Worm (Caenorhabditis elegans) whole organism, young adult: ENCODE results near the gene vha-18.

Experiments
- C17E4.6 ChIP-seq: fragments of 200-800 bp; sonication (Bioruptor generic); IDR thresholded peaks from 2 replicates; pipeline ENCODE4 v1.3.6; 2022; ENCODE audit warnings: missing genetic modification reagents, missing genetic modification characterization, missing compliant biosample characterization
- D2030.7 ChIP-seq: fragments of 200-800 bp; sonication (Bioruptor generic); IDR thresholded peaks from 2 replicates; pipeline ENCODE4 v1.3.6; 2022; ENCODE audit warnings: missing genetic modification reagents, missing genetic modification characterization, missing compliant biosample characterization
- F33H1.4 ChIP-seq: fragments of 200-800 bp; sonication (Bioruptor generic); IDR thresholded peaks from 2 replicates; pipeline ENCODE4 v1.3.6; 2022; ENCODE audit warnings: missing genetic modification reagents, missing genetic modification characterization, missing compliant biosample characterization
- F39B2.1 ChIP-seq: fragments of 200-800 bp; sonication (Bioruptor generic); IDR thresholded peaks from 2 replicates; pipeline ENCODE4 v1.3.6; 2022; ENCODE audit warnings: missing genetic modification reagents, missing genetic modification characterization, missing compliant biosample characterization
- F49E8.2 ChIP-seq: sonication (generic microtip); optimal IDR thresholded peaks from 3 replicates; lab custom pipeline; 2017; ENCODE audit warnings: missing genetic modification characterization, mild to moderate bottlenecking, missing compliant biosample characterization, antibody characterized with exemption, moderate library complexity; ENCODE audit not compliant: insufficient read depth
- F55B11.4 ChIP-seq: sonication (generic microtip); optimal IDR thresholded peaks from 2 replicates; lab custom pipeline; 2016; ENCODE audit warnings: missing compliant biosample characterization, missing genetic modification characterization, borderline replicate concordance; ENCODE audit not compliant: insufficient read depth
- F57C9.4 ChIP-seq: sonication (generic microtip); optimal IDR thresholded peaks from 2 replicates; lab custom pipeline; 2017; ENCODE audit warnings: mild to moderate bottlenecking, missing genetic modification characterization, missing compliant biosample characterization
- K11D2.4 ChIP-seq: fragments of 200-800 bp; sonication (Bioruptor generic); IDR thresholded peaks from 2 replicates; pipeline ENCODE4 v1.3.6; 2022; ENCODE audit warnings: missing genetic modification reagents, missing genetic modification characterization, missing compliant biosample characterization
- K12H6.12 ChIP-seq: fragments of 200-800 bp; sonication (Bioruptor generic); optimal IDR thresholded peaks from 2 replicates; lab custom pipeline; 2018; ENCODE audit warnings: mild to moderate bottlenecking, missing genetic modification characterization, missing compliant biosample characterization
- T26A5.8 ChIP-seq: sonication (generic microtip); optimal IDR thresholded peaks from 2 replicates; lab custom pipeline; 2016; ENCODE audit warnings: missing genetic modification characterization, missing compliant biosample characterization
- Y67H2A.10 ChIP-seq: fragments of 200-800 bp; sonication (Bioruptor generic); conservative IDR thresholded peaks from 2 replicates; pipeline ENCODE4 v1.3.6; 2022; ENCODE audit warnings: missing genetic modification reagents, missing genetic modification characterization, missing compliant biosample characterization
- Y79H2A.3 ChIP-seq: fragments of 200-800 bp; sonication (Bioruptor generic); conservative IDR thresholded peaks from 2 replicates; pipeline ENCODE4 v1.3.6; 2022; ENCODE audit warnings: missing genetic modification reagents, missing genetic modification characterization, missing compliant biosample characterization
- ama-1 ChIP-seq, 3 experiments: fragments of 150-350 bp in 1 of 3; sonication (generic microtip) in 2 of 3; optimal IDR thresholded peaks; 2 replicates each; lab custom pipeline; 2014 to 2018; ENCODE audit warnings: missing biosample characterization in 2 of 3, missing genetic modification characterization in 2 of 3, missing genetic modification reagents in 2 of 3
- attf-3 ChIP-seq: fragments of 200-800 bp; sonication (Bioruptor generic); conservative IDR thresholded peaks from 2 replicates; pipeline ENCODE4 v1.3.6; 2022; ENCODE audit warnings: missing genetic modification reagents, missing genetic modification characterization, missing compliant biosample characterization
- attf-6 ChIP-seq: fragments of 200-800 bp; sonication (Bioruptor generic); IDR thresholded peaks from 2 replicates; pipeline ENCODE4 v1.3.6; 2022; ENCODE audit warnings: missing genetic modification reagents, missing genetic modification characterization, missing compliant biosample characterization
- bed-1 ChIP-seq: fragments of 200-800 bp; sonication (Bioruptor generic); IDR thresholded peaks from 2 replicates; pipeline ENCODE4 v1.3.6; 2022; ENCODE audit warnings: missing genetic modification reagents, missing genetic modification characterization, missing compliant biosample characterization
- bed-2 ChIP-seq: fragments of 200-800 bp; sonication (Bioruptor generic); IDR thresholded peaks from 2 replicates; pipeline ENCODE4 v1.3.6; 2022; ENCODE audit warnings: missing genetic modification reagents, missing genetic modification characterization, missing compliant biosample characterization
- egl-44 ChIP-seq: fragments of 200-800 bp; sonication (Bioruptor generic); IDR thresholded peaks from 2 replicates; pipeline ENCODE4 v1.3.6; 2022; ENCODE audit warnings: missing genetic modification reagents, missing genetic modification characterization, missing compliant biosample characterization
- egrh-3 ChIP-seq: fragments of 200-800 bp; sonication (Bioruptor generic); IDR thresholded peaks from 2 replicates; pipeline ENCODE4 v1.3.6; 2022; ENCODE audit warnings: missing genetic modification reagents, missing genetic modification characterization, missing compliant biosample characterization
- hlh-12 ChIP-seq: sonication (generic microtip); optimal IDR thresholded peaks from 2 replicates; lab custom pipeline; 2016; ENCODE audit warnings: missing genetic modification characterization, missing compliant biosample characterization
- hrde-1 ChIP-seq: sonication (generic microtip); optimal IDR thresholded peaks from 2 replicates; lab custom pipeline; 2016; ENCODE audit warnings: missing genetic modification characterization, mild to moderate bottlenecking, missing compliant biosample characterization, moderate library complexity, missing genotype, missing genetic modification reagents, borderline replicate concordance
- let-607 ChIP-seq, 2 experiments: fragments of 200-800 bp in 1 of 2; sonication (Bioruptor generic) in 1 of 2; sonication (generic microtip) in 1 of 2; optimal IDR thresholded peaks; 2 replicates each; lab custom pipeline; 2016 to 2018; ENCODE audit warnings: mild to moderate bottlenecking in 2 of 2, missing compliant biosample characterization in 2 of 2, missing genetic modification characterization in 2 of 2, moderate library complexity in 2 of 2, missing genotype in 1 of 2
- lir-1 ChIP-seq: fragments of 200-800 bp; sonication (Bioruptor generic); conservative IDR thresholded peaks from 2 replicates; pipeline ENCODE4 v1.3.6; 2022; ENCODE audit warnings: missing genetic modification reagents, missing genetic modification characterization, missing compliant biosample characterization
- madf-6 ChIP-seq: fragments of 200-800 bp; sonication (Bioruptor generic); IDR thresholded peaks from 2 replicates; pipeline ENCODE4 v1.3.6; 2022; ENCODE audit warnings: missing genetic modification reagents, missing genetic modification characterization, missing compliant biosample characterization
- nhr-120 ChIP-seq: fragments of 200-800 bp; sonication (Bioruptor generic); IDR thresholded peaks from 2 replicates; pipeline ENCODE4 v1.3.6; 2022; ENCODE audit warnings: missing genetic modification characterization, missing compliant biosample characterization
- nhr-27 ChIP-seq: fragments of 200-800 bp; sonication (Bioruptor generic); optimal IDR thresholded peaks from 2 replicates; lab custom pipeline; 2018; ENCODE audit warnings: mild to moderate bottlenecking, missing genetic modification characterization, moderate library complexity, missing compliant biosample characterization
- nhr-90 ChIP-seq: sonication (generic microtip); optimal IDR thresholded peaks from 2 replicates; lab custom pipeline; 2016; ENCODE audit warnings: missing genotype, mild to moderate bottlenecking, missing genetic modification characterization, missing compliant biosample characterization
- pbrm-1 ChIP-seq: fragments of 200-800 bp; sonication (Bioruptor generic); IDR thresholded peaks from 2 replicates; pipeline ENCODE4 v1.3.6; 2022; ENCODE audit warnings: missing genetic modification reagents, missing genetic modification characterization, missing compliant biosample characterization
- repo-1 ChIP-seq: sonication (generic microtip); optimal IDR thresholded peaks from 2 replicates; lab custom pipeline; 2017; ENCODE audit warnings: mild to moderate bottlenecking, missing genetic modification characterization, missing compliant biosample characterization
- sea-2 ChIP-seq: fragments of 200-800 bp; sonication (Bioruptor generic); IDR thresholded peaks from 2 replicates; pipeline ENCODE4 v1.3.6; 2022; ENCODE audit warnings: missing genetic modification characterization, missing compliant biosample characterization
- snpc-3.4 ChIP-seq: sonication (generic microtip); optimal IDR thresholded peaks from 2 replicates; lab custom pipeline; 2017; ENCODE audit warnings: missing genetic modification characterization, mild to moderate bottlenecking, missing compliant biosample characterization, antibody characterized with exemption, moderate library complexity, missing genotype, missing genetic modification reagents
- snpc-4 ChIP-seq, 5 experiments: fragments of 150-350 bp in 1 of 5; sonication (generic microtip) in 4 of 5; optimal IDR thresholded peaks; 2 replicates each; lab custom pipeline; 2014 to 2018; ENCODE audit warnings: missing genetic modification characterization in 5 of 5, missing biosample characterization in 3 of 5, antibody characterized with exemption in 2 of 5, mild to moderate bottlenecking in 2 of 5, missing compliant biosample characterization in 2 of 5, missing genotype in 2 of 5, moderate library complexity in 2 of 5, missing genetic modification reagents in 1 of 5
- tlf-1 ChIP-seq: fragments of 200-800 bp; sonication (Bioruptor generic); optimal IDR thresholded peaks from 2 replicates; lab custom pipeline; 2018; ENCODE audit warnings: mild to moderate bottlenecking, missing genetic modification characterization, missing compliant biosample characterization
- unc-62 ChIP-seq: fragments of 150-350 bp; optimal IDR thresholded peaks from 2 replicates; lab custom pipeline; 2014; ENCODE audit warnings: missing biosample characterization, missing genetic modification reagents, missing genetic modification characterization
- xnd-1 ChIP-seq: sonication (generic microtip); optimal IDR thresholded peaks from 2 replicates; lab custom pipeline; 2016; ENCODE audit warnings: missing genotype, missing genetic modification reagents, missing genetic modification characterization, missing compliant biosample characterization
- ztf-18 ChIP-seq: sonication (generic microtip); optimal IDR thresholded peaks from 2 replicates; lab custom pipeline; 2016; ENCODE audit warnings: missing genotype, mild to moderate bottlenecking, missing genetic modification characterization, missing compliant biosample characterization
- ztf-26 ChIP-seq: sonication (generic microtip); optimal IDR thresholded peaks from 2 replicates; lab custom pipeline; 2017; ENCODE audit warnings: missing genetic modification characterization, missing compliant biosample characterization
- ztf-28 ChIP-seq: fragments of 200-800 bp; sonication (Bioruptor generic); IDR thresholded peaks from 2 replicates; pipeline ENCODE4 v1.3.6; 2022; ENCODE audit warnings: missing genetic modification reagents, missing genetic modification characterization, missing compliant biosample characterization

Gene vha-18

DNA sequence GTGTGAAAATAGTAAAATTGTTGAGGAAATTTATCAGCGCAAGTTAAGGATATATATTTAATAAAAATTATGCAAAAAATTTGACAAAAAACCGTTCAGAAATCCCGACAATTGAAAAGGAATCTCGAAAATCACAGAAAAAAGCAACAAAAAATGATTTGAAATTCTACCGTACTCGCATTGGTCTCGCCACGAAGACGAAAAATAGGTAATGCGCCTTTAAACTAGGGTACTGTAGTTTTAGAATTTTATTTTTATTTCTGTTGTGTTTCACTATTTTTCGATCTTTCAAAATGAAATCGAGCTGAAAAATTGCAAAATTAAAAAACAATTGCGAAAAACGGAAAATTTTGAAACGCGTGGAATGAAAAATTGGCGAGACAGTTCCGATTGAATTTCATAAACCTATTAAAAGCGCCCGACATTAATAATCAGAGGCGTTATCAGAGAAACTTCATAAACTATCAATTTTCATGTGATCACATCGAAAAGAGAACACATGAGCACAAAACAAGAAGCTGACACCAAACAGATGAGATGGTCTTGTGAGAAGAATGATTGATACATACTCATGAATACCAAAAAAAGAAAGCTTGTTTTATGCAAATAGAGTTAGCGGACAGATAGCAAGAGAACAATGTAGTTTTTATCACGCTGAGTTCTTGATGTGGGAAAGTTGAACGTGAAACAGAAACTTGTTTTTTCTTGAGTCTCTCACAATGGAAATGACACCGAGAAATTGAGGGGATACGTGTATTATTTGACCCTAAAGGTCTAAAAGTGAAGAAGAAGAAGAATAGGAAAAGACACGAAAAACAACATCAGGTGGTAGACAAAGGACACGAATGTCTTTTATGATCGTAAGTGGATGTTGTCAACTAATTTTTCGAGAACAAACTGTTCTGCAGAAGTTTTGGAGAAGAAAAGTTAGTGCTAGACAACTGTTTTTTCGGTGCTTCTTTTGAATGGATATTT is 11.8 kb upstream of the vha-18 start (continued):
- TF ChIP-seq C17E4.6 (GFP tag; lab: Robert Waterston, UW) (no peak), ama-1 (optimal IDR thresholded peaks at IDR 0.05; lab: Kevin White, UChicago) (no peak), ama-1 (GFP tag; optimal IDR thresholded peaks at IDR 0.05; lab: Kevin White, UChicago) (no peak), attf-6 (GFP tag; lab: Robert Waterston, UW) (no peak), F49E8.2 (tag; lab: Kevin White, UChicago) (peak; percentile 31), attf-3 (no peak), nhr-27 (tag; lab: Kevin White, UChicago) (no peak), madf-6 (GFP tag; lab: Robert Waterston, UW) (peak; percentile 84), nhr-120 (GFP tag; lab: Robert Waterston, UW) (no peak), snpc-4 (GFP tag; optimal IDR thresholded peaks at IDR 0.05; lab: Kevin White, UChicago) (no peak), snpc-4 (tag; optimal IDR thresholded peaks at IDR 0.05; lab: Kevin White, UChicago) (peak in 3 of 4 experiments; percentile 42 to 69 (median 65)), hlh-12 (tag; lab: Kevin White, UChicago) (no peak), bed-2 (GFP tag; lab: Robert Waterston, UW) (no peak), sea-2 (GFP tag; lab: Robert Waterston, UW) (no peak), egrh-3 (no peak), xnd-1 (tag; lab: Kevin White, UChicago) (peak; percentile 79), repo-1 (tag; lab: Kevin White, UChicago) (no peak), D2030.7 (no peak), bed-1 (no peak), ztf-26 (tag; lab: Kevin White, UChicago) (no peak), pbrm-1 (GFP tag; lab: Robert Waterston, UW) (0 out of 2 replicates have a peak, but pooled peaks have one; percentile 8), let-607 (tag; optimal IDR thresholded peaks at IDR 0.05; lab: Kevin White, UChicago) (no peak), ztf-28 (no peak), unc-62 (GFP tag; lab: Kevin White, UChicago) (peak; percentile 65), snpc-3.4 (peak; percentile 42), lir-1 (GFP tag; lab: Robert Waterston, UW) (no peak), F55B11.4 (tag; lab: Kevin White, UChicago) (no peak), hrde-1 (tag; lab: Kevin White, UChicago) (no peak), ztf-18 (tag; lab: Kevin White, UChicago) (no peak), F57C9.4 (no peak), Y79H2A.3 (GFP tag; lab: Robert Waterston, UW) (no peak), F39B2.1 (GFP tag; lab: Robert Waterston, UW) (no peak), egl-44 (GFP tag; lab: Robert Waterston, UW) (no peak)

- TF ChIP-seq K11D2.4 (no peak), nhr-90 (tag; lab: Kevin White, UChicago) (no peak), Y67H2A.10 (GFP tag; lab: Robert Waterston, UW) (no peak), K12H6.12 (tag; lab: Kevin White, UChicago) (no peak), F33H1.4 (GFP tag; lab: Robert Waterston, UW) (no peak), ztf-28 (no peak), tlf-1 (GFP tag; lab: Kevin White, UChicago) (no peak), T26A5.8 (tag; lab: Kevin White, UChicago) (no peak)
- TF ChIP-seq, all 124 proteins: peak for 0
These were observed 4.0 kb upstream of the vha-18 start for ce11 chrV:8417271-8417670.
